Fruit fly (Drosophila melanogaster) whole organism, adult: Measurements from ENCODE around the gene CG11456.

Source experiments
- CG11617 ChIP-seq: fragments of 200-800 bp; sonication (Bioruptor generic); optimal IDR thresholded peaks from 2 replicates; lab custom pipeline; 2017; ENCODE audit warnings: mild to moderate bottlenecking, missing biosample characterization, missing genetic modification reagents, missing genetic modification characterization
- CG12768 ChIP-seq: fragments of 200-800 bp; sonication (Bioruptor generic); optimal IDR thresholded peaks from 2 replicates; lab custom pipeline; 2017; ENCODE audit warnings: missing biosample characterization, missing genetic modification characterization, mild to moderate bottlenecking, moderate library complexity, missing genetic modification reagents
- CG14711 ChIP-seq: fragments of 200-800 bp; sonication (Bioruptor generic); optimal IDR thresholded peaks from 2 replicates; lab custom pipeline; 2018; ENCODE audit warnings: missing biosample characterization, mild to moderate bottlenecking, missing genetic modification characterization, moderate library complexity
- CG1620 ChIP-seq: fragments of 200-800 bp; sonication (Bioruptor generic); optimal IDR thresholded peaks from 2 replicates; lab custom pipeline; 2016; ENCODE audit warnings: missing biosample characterization, missing genetic modification characterization
- CG33017 ChIP-seq: fragments of 200-800 bp; sonication (Bioruptor generic); optimal IDR thresholded peaks from 2 replicates; lab custom pipeline; 2018; ENCODE audit warnings: missing biosample characterization, mild to moderate bottlenecking, missing genetic modification characterization, moderate library complexity
- CG5204 ChIP-seq: fragments of 200-800 bp; sonication (Bioruptor generic); optimal IDR thresholded peaks from 2 replicates; lab custom pipeline; 2016; ENCODE audit warnings: missing biosample characterization, missing genetic modification characterization
- CG7045 ChIP-seq: fragments of 200-800 bp; sonication (Bioruptor generic); optimal IDR thresholded peaks from 2 replicates; lab custom pipeline; 2017; ENCODE audit warnings: missing biosample characterization, mild to moderate bottlenecking, missing genetic modification characterization
- CG7101 ChIP-seq: fragments of 200-800 bp; sonication (Bioruptor generic); optimal IDR thresholded peaks from 2 replicates; lab custom pipeline; 2018; ENCODE audit warnings: missing biosample characterization, mild to moderate bottlenecking, missing genetic modification characterization, moderate library complexity
- Clk ChIP-seq: fragments of 200-800 bp; sonication (Bioruptor generic); optimal IDR thresholded peaks from 2 replicates; lab custom pipeline; 2017; ENCODE audit warnings: missing biosample characterization, missing genetic modification characterization
- Crg-1 ChIP-seq: fragments of 200-800 bp; sonication (Bioruptor generic); optimal IDR thresholded peaks from 2 replicates; lab custom pipeline; 2016; ENCODE audit warnings: missing biosample characterization, missing genetic modification characterization
- Hr96 ChIP-seq: fragments of 200-800 bp; sonication (Bioruptor generic); optimal IDR thresholded peaks from 2 replicates; lab custom pipeline; 2016; ENCODE audit warnings: missing biosample characterization, missing genetic modification characterization
- Mnt ChIP-seq: fragments of 200-800 bp; sonication (Bioruptor generic); optimal IDR thresholded peaks from 2 replicates; lab custom pipeline; 2016; ENCODE audit warnings: missing biosample characterization, mild to moderate bottlenecking, missing genetic modification characterization
- bab1 ChIP-seq: fragments of 200-800 bp; sonication (Bioruptor generic); optimal IDR thresholded peaks from 3 replicates; lab custom pipeline; 2019; ENCODE audit warnings: missing biosample characterization, mild to moderate bottlenecking, missing genetic modification characterization, moderate library complexity
- cic ChIP-seq: fragments of 200-800 bp; sonication (Bioruptor generic); optimal IDR thresholded peaks from 2 replicates; lab custom pipeline; 2017; ENCODE audit warnings: missing biosample characterization, mild to moderate bottlenecking, missing genetic modification characterization, moderate library complexity
- cnc ChIP-seq, 2 experiments: fragments of >200 bp; optimal IDR thresholded peaks; 2 replicates each; lab custom pipeline; 2017
- kay ChIP-seq: fragments of 200-800 bp; sonication (Bioruptor generic); peaks from one replicate; lab custom pipeline; 2016; ENCODE audit warnings: missing biosample characterization, missing genetic modification characterization, borderline replicate concordance
- ovo ChIP-seq: fragments of 200-800 bp; sonication (Bioruptor generic); optimal IDR thresholded peaks from 2 replicates; lab custom pipeline; 2016; ENCODE audit warnings: missing biosample characterization, missing genetic modification characterization
- pad ChIP-seq: fragments of 200-800 bp; sonication (Bioruptor generic); optimal IDR thresholded peaks from 3 replicates; lab custom pipeline; 2017; ENCODE audit warnings: missing biosample characterization, missing genetic modification characterization, mild to moderate bottlenecking, moderate library complexity, missing genetic modification reagents
- tj ChIP-seq: fragments of 200-800 bp; sonication (Bioruptor generic); optimal IDR thresholded peaks from 3 replicates; lab custom pipeline; 2017; ENCODE audit warnings: missing biosample characterization, mild to moderate bottlenecking, missing genetic modification characterization, moderate library complexity
- toe ChIP-seq: fragments of 200-800 bp; sonication (Bioruptor generic); optimal IDR thresholded peaks from 2 replicates; lab custom pipeline; 2016; ENCODE audit warnings: missing biosample characterization, missing genetic modification characterization

CG11456 gene

DNA sequence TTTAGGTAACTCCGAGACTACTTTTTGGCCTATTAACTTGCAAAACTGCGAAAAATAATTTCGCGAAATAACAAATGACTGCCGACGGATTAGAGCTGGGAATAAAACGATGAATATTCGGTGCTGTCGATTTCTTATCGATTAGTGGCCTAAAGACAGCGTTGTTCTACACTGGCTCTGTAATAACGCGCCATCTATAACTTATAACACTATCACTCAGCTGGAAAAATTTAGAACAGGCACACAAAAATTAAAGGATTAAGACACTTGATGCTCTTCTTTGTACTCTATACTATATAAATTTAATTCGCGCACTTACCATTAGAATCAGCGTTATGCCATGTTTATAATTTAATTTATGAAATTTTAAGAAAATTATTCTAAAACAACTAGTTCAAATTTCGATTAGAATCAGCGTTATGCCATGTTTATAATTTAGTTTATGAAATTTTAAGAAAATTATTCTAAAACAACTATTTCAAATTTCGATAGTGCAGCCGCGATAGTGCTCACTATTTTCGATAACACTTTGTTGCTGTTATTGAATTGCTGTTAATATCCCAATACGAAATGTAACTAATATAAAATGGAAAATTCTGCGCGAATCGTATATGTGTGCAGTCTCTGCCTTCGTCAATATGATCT, at the start of gene CG11456, which contains the start of gene CSN3:
Gene CG11456, plus strand, starts transcription at position 523 of the 645 bp plus-strand sequence.
Gene CSN3, minus strand, starts transcription at position 112 of the 645 bp plus-strand sequence.
- TF ChIP-seq cic (GFP tag; lab: Kevin White, UChicago), result no peak
- TF ChIP-seq pad (GFP tag; lab: Kevin White, UChicago), result peak; percentile 55
- TF ChIP-seq Mnt (GFP tag; lab: Kevin White, UChicago), result peak; percentile 53
- peak; percentile 63 for TF ChIP-seq CG1620 (GFP tag; lab: Kevin White, UChicago)
- peak; percentile 4 for TF ChIP-seq CG12768 (GFP tag; lab: Kevin White, UChicago)
- peak; percentile 58 for TF ChIP-seq Crg-1 (GFP tag; lab: Kevin White, UChicago)
- no peak for TF ChIP-seq CG33017 (tag; lab: Kevin White, UChicago)
- TF ChIP-seq toe (GFP tag; lab: Kevin White, UChicago), result peak; percentile 59
- no peak for TF ChIP-seq cnc (optimal IDR thresholded peaks at IDR 0.05; lab: Kevin White, UChicago)
- no peak for TF ChIP-seq CG5204
- peak; percentile 61 for TF ChIP-seq CG7101
- peak; percentile 5 for TF ChIP-seq CG11617
- TF ChIP-seq CG14711 (tag; lab: Kevin White, UChicago), result peak; percentile 28
- peak; percentile 62 for TF ChIP-seq Hr96 (GFP tag; lab: Kevin White, UChicago)
- peak; percentile 2 for TF ChIP-seq CG7045 (GFP tag; lab: Kevin White, UChicago)

- TF ChIP-seq CG14711 (tag; lab: Kevin White, UChicago) (no peak), Mnt (GFP tag; lab: Kevin White, UChicago) (peak; percentile 22), CG5204 (no peak), Crg-1 (GFP tag; lab: Kevin White, UChicago) (peak; percentile 20), CG7045 (GFP tag; lab: Kevin White, UChicago) (no peak), CG11617 (peak; percentile 41), CG7101 (peak; percentile 10), cic (GFP tag; lab: Kevin White, UChicago) (no peak), pad (GFP tag; lab: Kevin White, UChicago) (peak; percentile 34), kay (GFP tag; lab: Kevin White, UChicago) (no peak), toe (GFP tag; lab: Kevin White, UChicago) (no peak), bab1 (GFP tag; lab: Kevin White, UChicago) (peak; percentile 43), tj (GFP tag; lab: Kevin White, UChicago) (peak; percentile 62), CG12768 (GFP tag; lab: Kevin White, UChicago) (no peak), CG33017 (tag; lab: Kevin White, UChicago) (no peak), Hr96 (GFP tag; lab: Kevin White, UChicago) (peak; percentile 29), cnc (optimal IDR thresholded peaks at IDR 0.05; lab: Kevin White, UChicago) (no peak), ovo (GFP tag; lab: Kevin White, UChicago) (peak; percentile 13), CG1620 (GFP tag; lab: Kevin White, UChicago) (no peak), Clk (GFP tag; lab: Kevin White, UChicago) (no peak)
These were observed 49.1 kb upstream of the CG11456 start, which contains the start of gene Six4 for dm6 chr3L:20792693-20793092. TSS of gene Six4 (minus strand) at chr3L:20792777.

DNA sequence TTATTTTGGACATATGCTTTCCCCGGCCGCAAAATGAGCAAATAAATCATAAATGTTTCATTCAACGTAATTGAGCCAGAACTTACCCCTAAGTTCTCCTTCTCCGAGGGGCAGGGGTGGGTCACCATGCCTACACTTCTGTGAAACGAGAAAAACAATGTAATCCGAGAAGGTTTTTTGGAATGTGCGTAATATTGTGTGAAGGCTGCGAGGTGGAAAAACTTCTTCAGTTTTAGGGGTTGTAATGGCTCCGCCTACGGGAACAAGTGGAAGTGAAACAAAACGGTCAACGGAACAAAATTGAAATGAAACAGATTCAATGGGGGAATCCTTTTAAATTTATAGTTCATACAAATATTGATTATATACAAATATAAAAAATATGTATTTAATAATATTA, 45.0 kb upstream of the CG11456 start:
- TF ChIP-seq CG14711 (tag; lab: Kevin White, UChicago) (no peak), CG33017 (tag; lab: Kevin White, UChicago) (no peak), Hr96 (GFP tag; lab: Kevin White, UChicago) (no peak), cnc (optimal IDR thresholded peaks at IDR 0.05; lab: Kevin White, UChicago) (no peak), cic (GFP tag; lab: Kevin White, UChicago) (no peak), bab1 (GFP tag; lab: Kevin White, UChicago) (no peak), Crg-1 (GFP tag; lab: Kevin White, UChicago) (no peak), CG7101 (no peak), toe (GFP tag; lab: Kevin White, UChicago) (no peak), CG5204 (no peak), CG1620 (GFP tag; lab: Kevin White, UChicago) (no peak), pad (GFP tag; lab: Kevin White, UChicago) (no peak)

- no peak for TF ChIP-seq CG7101
- TF ChIP-seq cic (GFP tag; lab: Kevin White, UChicago), result no peak
- no peak for TF ChIP-seq CG14711 (tag; lab: Kevin White, UChicago)
- TF ChIP-seq cnc (optimal IDR thresholded peaks at IDR 0.05; lab: Kevin White, UChicago), result no peak
- TF ChIP-seq Hr96 (GFP tag; lab: Kevin White, UChicago), result no peak
- TF ChIP-seq CG7045 (GFP tag; lab: Kevin White, UChicago), result no peak
- no peak for TF ChIP-seq CG12768 (GFP tag; lab: Kevin White, UChicago)
- no peak for TF ChIP-seq kay (GFP tag; lab: Kevin White, UChicago)
- no peak for TF ChIP-seq CG11617
- no peak for TF ChIP-seq ovo (GFP tag; lab: Kevin White, UChicago)
- TF ChIP-seq Crg-1 (GFP tag; lab: Kevin White, UChicago), result no peak
These were observed 44.4 kb upstream of the CG11456 start for dm6 chr3L:20797379-20797778.

- TF ChIP-seq Hr96 (GFP tag; lab: Kevin White, UChicago) (peak; percentile 76), bab1 (GFP tag; lab: Kevin White, UChicago) (peak; percentile 92), cic (GFP tag; lab: Kevin White, UChicago) (peak; percentile 46), ovo (GFP tag; lab: Kevin White, UChicago) (peak; percentile 92), CG5204 (no peak), CG7045 (GFP tag; lab: Kevin White, UChicago) (peak; percentile 85), CG11617 (peak; percentile 89), Mnt (GFP tag; lab: Kevin White, UChicago) (peak; percentile 72), CG1620 (GFP tag; lab: Kevin White, UChicago) (peak; percentile 88), toe (GFP tag; lab: Kevin White, UChicago) (peak; percentile 81), CG12768 (GFP tag; lab: Kevin White, UChicago) (peak; percentile 68), CG7101 (peak; percentile 87), Crg-1 (GFP tag; lab: Kevin White, UChicago) (peak; percentile 91), CG33017 (tag; lab: Kevin White, UChicago) (peak; percentile 74), tj (GFP tag; lab: Kevin White, UChicago) (peak; percentile 67), cnc (optimal IDR thresholded peaks at IDR 0.05; lab: Kevin White, UChicago) (no peak), kay (GFP tag; lab: Kevin White, UChicago) (no peak), Clk (GFP tag; lab: Kevin White, UChicago) (peak; percentile 48), pad (GFP tag; lab: Kevin White, UChicago) (peak; percentile 81), CG14711 (tag; lab: Kevin White, UChicago) (peak; percentile 67)
These were observed 43.4 kb upstream of the CG11456 start, which contains the start of the genes CG3698 and tzn for dm6 chr3L:20798325-20798846. TSS of gene CG3698 (minus strand) at chr3L:20798375. TSS of gene tzn (plus strand) at chr3L:20798645.
